Worm (Caenorhabditis elegans): ENCODE data around the gene F44D12.2.
"Not testable (repeated sequence)": the region's sequence is repeated elsewhere in the genome, so short reads cannot be mapped to it uniquely, and the experiment has no call there.

The F44D12.2 gene

ce11 chrIV:10028779-10029178 lies 11.2 kb upstream of the F44D12.2 start, which contains the start of the genes F44D12.16 and msd-2:
Gene F44D12.16 (plus strand): TSS chrIV:10029079.
Gene msd-2 (plus strand): TSS chrIV:10029083.
- not testable (repeated sequence) for TF ChIP-seq snpc-4, mbf-1, nhr-77 (tag; optimal IDR thresholded peaks at IDR 0.05)

DNA sequence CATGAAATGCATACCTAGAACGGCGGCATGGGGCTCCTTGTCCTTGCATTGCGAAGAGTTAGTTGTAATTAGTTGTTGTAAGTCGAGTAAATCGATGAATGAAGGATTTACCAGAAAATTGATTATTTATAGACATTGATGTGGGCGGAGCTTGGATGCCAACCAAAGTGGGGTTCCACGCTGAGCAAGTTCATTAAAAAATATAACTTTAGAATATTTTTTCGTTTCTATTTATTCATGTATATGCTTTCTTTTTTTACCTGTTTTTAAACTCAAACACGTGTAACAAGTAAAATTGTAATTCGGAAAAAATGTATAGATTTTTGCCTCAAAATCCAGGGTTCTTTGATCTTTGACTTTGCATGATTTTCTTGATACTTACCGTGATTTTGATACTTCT lies 10.0 kb upstream of the F44D12.2 start, which contains the start of gene gipc-2:
Gene gipc-2, minus strand, starts transcription at position 101 of the 400 bp plus-strand sequence.
- no peak for TF ChIP-seq nhr-23 (tag; optimal IDR thresholded peaks at IDR 0.05)
- no peak for TF ChIP-seq aly-2 (tag; optimal IDR thresholded peaks at IDR 0.05)
- no peak for TF ChIP-seq lin-39 (tag; optimal IDR thresholded peaks at IDR 0.05)
- TF ChIP-seq mdl-1 (tag; optimal IDR thresholded peaks at IDR 0.05) = no peak

ce11 chrIV:10026129-10026528 lies 8.6 kb upstream of the F44D12.2 start:
- TF ChIP-seq alr-1 (tag; optimal IDR thresholded peaks at IDR 0.05) (no peak), crh-2 (tag; optimal IDR thresholded peaks at IDR 0.05) (no peak), sem-4 (tag; optimal IDR thresholded peaks at IDR 0.05) (no peak), nhr-77 (tag; optimal IDR thresholded peaks at IDR 0.05) (no peak), nhr-23 (tag; optimal IDR thresholded peaks at IDR 0.05) (no peak), nhr-237 (tag; optimal IDR thresholded peaks at IDR 0.05) (no peak), nhr-21 (tag; optimal IDR thresholded peaks at IDR 0.05) (no peak), elt-3 (tag; optimal IDR thresholded peaks at IDR 0.05) (no peak), C34F6.9 (tag; optimal IDR thresholded peaks at IDR 0.05) (no peak), R02D3.7 (tag; optimal IDR thresholded peaks at IDR 0.05) (no peak)

- TF ChIP-seq sem-4 (tag; optimal IDR thresholded peaks at IDR 0.05) (no peak), lin-11 (tag; optimal IDR thresholded peaks at IDR 0.05) (no peak), lin-13 (GFP tag; optimal IDR thresholded peaks at IDR 0.05) (no peak), snpc-4 (tag; optimal IDR thresholded peaks at IDR 0.05) (no peak), elt-3 (tag; optimal IDR thresholded peaks at IDR 0.05) (no peak), lsy-2 (tag; optimal IDR thresholded peaks at IDR 0.05) (no peak), nhr-23 (tag; optimal IDR thresholded peaks at IDR 0.05) (no peak), sma-3 (GFP tag; optimal IDR thresholded peaks at IDR 0.05) (no peak), unc-62 (GFP tag; optimal IDR thresholded peaks at IDR 0.05) (no peak), zag-1 (tag; optimal IDR thresholded peaks at IDR 0.05) (no peak), elt-1 (tag; optimal IDR thresholded peaks at IDR 0.05) (no peak), ztf-11 (tag; optimal IDR thresholded peaks at IDR 0.05) (no peak), skn-1 (tag; optimal IDR thresholded peaks at IDR 0.05) (no peak), R02D3.7 (tag; optimal IDR thresholded peaks at IDR 0.05) (no peak), blmp-1 (tag; optimal IDR thresholded peaks at IDR 0.05; ENCODE audit: insufficient read depth) (no peak), mbf-1 (tag; optimal IDR thresholded peaks at IDR 0.05) (no peak), nhr-77 (tag; optimal IDR thresholded peaks at IDR 0.05) (no peak), F13H6.1 (tag; optimal IDR thresholded peaks at IDR 0.05) (no peak), ceh-82 (tag; optimal IDR thresholded peaks at IDR 0.05) (no peak)
These were observed 5.5 kb upstream of the F44D12.2 start, which contains the start of gene F44D12.8 for ce11 chrIV:10022991-10023390. Gene F44D12.8 (plus strand): TSS chrIV:10023291.

DNA sequence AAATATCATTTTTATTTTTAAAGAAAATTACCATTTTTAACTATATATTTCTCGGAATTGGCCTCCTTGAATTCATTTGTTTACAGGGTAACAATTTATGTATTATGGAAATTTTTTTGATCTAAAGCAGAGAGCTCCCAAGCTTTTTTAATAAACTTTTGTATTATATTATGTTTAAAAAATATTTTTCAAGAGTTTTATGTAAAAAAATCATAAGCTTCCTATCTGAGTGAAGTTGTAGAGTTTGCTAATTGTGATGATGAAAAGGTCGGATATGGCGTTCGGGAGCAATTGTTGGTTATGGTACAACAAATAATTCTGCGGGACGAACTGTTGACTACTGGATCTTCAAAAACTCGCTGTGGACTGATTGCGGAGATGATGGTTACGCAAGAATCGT lies 3.8 kb upstream of the F44D12.2 start, which contains the start of gene F44D12.19:
Gene F44D12.19, plus strand, starts transcription at position 301 of the 400 bp plus-strand sequence.
- no peak for TF ChIP-seq snpc-4 (tag; optimal IDR thresholded peaks at IDR 0.05)
- TF ChIP-seq crh-2 (tag; optimal IDR thresholded peaks at IDR 0.05) = no peak
- no peak for TF ChIP-seq egl-27 (tag; optimal IDR thresholded peaks at IDR 0.05)
- no peak for TF ChIP-seq ztf-11 (tag; optimal IDR thresholded peaks at IDR 0.05)
- TF ChIP-seq nhr-237 (tag; optimal IDR thresholded peaks at IDR 0.05) = no peak
- TF ChIP-seq lin-13 (GFP tag; optimal IDR thresholded peaks at IDR 0.05) = no peak
- no peak for TF ChIP-seq nhr-12 (tag; optimal IDR thresholded peaks at IDR 0.05)
- TF ChIP-seq ama-1 (optimal IDR thresholded peaks at IDR 0.05) = no peak
- no peak for TF ChIP-seq ceh-16 (tag; optimal IDR thresholded peaks at IDR 0.05)

DNA sequence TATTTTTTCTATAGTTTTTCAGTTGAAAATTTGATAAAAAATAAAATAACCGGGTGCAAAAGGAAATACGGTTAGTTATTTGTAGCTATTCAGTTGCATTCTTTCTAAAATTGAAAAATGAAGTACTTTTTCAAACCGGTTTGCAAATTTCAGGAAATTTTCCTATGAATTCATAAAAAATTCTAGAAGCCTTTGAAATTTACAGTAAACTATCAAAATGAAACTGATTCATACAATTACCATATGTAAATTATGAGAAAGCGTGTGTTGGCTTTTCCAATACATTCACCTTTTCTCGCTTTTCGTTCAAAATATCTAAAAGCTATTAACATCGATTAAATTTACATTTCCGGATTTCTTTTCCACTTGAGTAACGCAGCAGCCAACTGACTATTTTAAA lies 556 bp downstream of the F44D12.2 start, which contains the start of gene ent-7:
Gene ent-7, plus strand, starts transcription at position 301 of the 400 bp plus-strand sequence.
- TF ChIP-seq ama-1 (optimal IDR thresholded peaks at IDR 0.05) (no peak), nhr-12 (tag; optimal IDR thresholded peaks at IDR 0.05) (no peak), elt-3 (tag; optimal IDR thresholded peaks at IDR 0.05) (no peak), sem-4 (tag; optimal IDR thresholded peaks at IDR 0.05) (no peak), unc-55 (GFP tag; optimal IDR thresholded peaks at IDR 0.05) (no peak), ceh-82 (tag; optimal IDR thresholded peaks at IDR 0.05) (no peak), lin-11 (tag; optimal IDR thresholded peaks at IDR 0.05) (no peak), mbf-1 (tag; optimal IDR thresholded peaks at IDR 0.05) (no peak), lin-39 (tag; optimal IDR thresholded peaks at IDR 0.05) (no peak), ceh-16 (tag; optimal IDR thresholded peaks at IDR 0.05) (no peak), elt-1 (tag; optimal IDR thresholded peaks at IDR 0.05) (no peak), sma-9 (GFP tag; optimal IDR thresholded peaks at IDR 0.05) (no peak), sma-9 (tag; optimal IDR thresholded peaks at IDR 0.05) (no peak), aly-2 (tag; optimal IDR thresholded peaks at IDR 0.05) (no peak), gmeb-1 (tag; optimal IDR thresholded peaks at IDR 0.05) (no peak), R02D3.7 (tag; optimal IDR thresholded peaks at IDR 0.05) (no peak), fos-1 (tag; optimal IDR thresholded peaks at IDR 0.05) (no peak), nhr-129 (tag; optimal IDR thresholded peaks at IDR 0.05) (no peak), mdl-1 (tag; optimal IDR thresholded peaks at IDR 0.05) (no peak)

All from whole organism, L2 larva.